Fruit fly (Drosophila melanogaster): ENCODE data around the gene Mulk.

Gene Mulk

DNA sequence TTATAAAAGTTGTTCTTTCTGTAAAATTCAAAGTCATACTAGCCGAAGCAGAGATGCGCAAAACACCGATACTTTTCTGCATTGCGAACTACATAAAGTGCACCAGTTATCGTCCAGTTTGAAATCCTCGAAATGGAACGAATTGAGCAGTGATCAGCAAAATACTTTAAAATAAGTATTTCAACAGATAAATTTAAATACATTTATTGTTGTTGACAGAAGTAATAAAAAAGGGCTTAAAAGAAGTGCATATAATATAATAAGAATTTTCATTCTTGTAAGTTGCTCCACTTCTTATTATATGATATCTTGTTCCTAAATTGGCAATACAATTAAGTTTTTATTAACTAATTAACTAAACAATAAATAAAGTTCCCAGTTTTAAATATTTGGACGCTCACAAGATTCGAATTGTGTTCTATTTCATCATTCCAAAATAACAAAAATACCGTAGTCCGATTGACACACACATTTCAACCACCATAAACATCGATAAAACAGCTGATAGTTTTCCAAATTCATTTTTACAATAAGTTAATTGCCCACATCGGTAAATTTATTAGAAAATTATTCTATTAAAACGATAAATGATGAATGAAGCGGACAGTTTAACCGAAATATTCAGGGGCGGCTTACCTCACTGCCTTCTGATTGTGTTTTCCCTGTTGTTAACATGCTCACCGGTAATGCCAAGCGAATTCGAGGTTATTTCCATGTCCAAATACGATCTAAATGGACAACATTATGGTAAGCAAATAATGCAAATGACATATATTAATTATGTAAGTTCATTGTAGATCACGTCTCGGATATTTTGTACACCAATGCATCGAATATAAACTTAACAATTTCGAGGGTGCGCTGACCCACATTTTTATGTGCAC is 44.7 kb downstream of the Mulk start, which contains the start of the genes Usp14 and CG4972 (continued):
- TF ChIP-seq CoRest (tag; optimal IDR thresholded peaks at IDR 0.05) = peak; percentile 55
- no peak for TF ChIP-seq fd3F (GFP tag; optimal IDR thresholded peaks at IDR 0.05)
- peak; percentile 75 for TF ChIP-seq MESR4 (GFP tag; optimal IDR thresholded peaks at IDR 0.05)
- TF ChIP-seq nau (GFP tag; optimal IDR thresholded peaks at IDR 0.05) = no peak
- TF ChIP-seq CG13894 (tag; optimal IDR thresholded peaks at IDR 0.05) = no peak
- TF ChIP-seq ase (GFP tag; IDR thresholded peaks at IDR 0.05) = no peak
- TF ChIP-seq CG9609 (GFP tag; optimal IDR thresholded peaks at IDR 0.05) = no peak
- TF ChIP-seq CG17328 (GFP tag; IDR thresholded peaks at IDR 0.05) = no peak
- TF ChIP-seq croc (GFP tag; conservative IDR thresholded peaks at IDR 0.05) = no peak
- no peak for TF ChIP-seq CG8281 (tag; optimal IDR thresholded peaks at IDR 0.05)
- TF ChIP-seq CG7357 (GFP tag; IDR thresholded peaks at IDR 0.05) = no peak
- TF ChIP-seq CG7372 (GFP tag; IDR thresholded peaks at IDR 0.05) = no peak
- no peak for TF ChIP-seq gsb-n (tag; optimal IDR thresholded peaks at IDR 0.05)
- TF ChIP-seq mld (GFP tag; IDR thresholded peaks at IDR 0.05; ENCODE audit: partially characterized antibody) = no peak
- TF ChIP-seq Side (GFP tag; optimal IDR thresholded peaks at IDR 0.05) = no peak
- peak; percentile 77; the same call in 2 of the 3 replicates for TF ChIP-seq CG17361 (GFP tag; IDR thresholded peaks at IDR 0.05)
- TF ChIP-seq CG5180 (GFP tag; optimal IDR thresholded peaks at IDR 0.05) = no peak
- no peak for TF ChIP-seq CG43689 (GFP tag; IDR thresholded peaks at IDR 0.05)
- no peak for TF ChIP-seq Optix (GFP tag; IDR thresholded peaks at IDR 0.05)
- peak; percentile 68 for TF ChIP-seq sens (GFP tag)
- no peak for TF ChIP-seq slou (GFP tag; optimal IDR thresholded peaks at IDR 0.05)
- TF ChIP-seq dpn (GFP tag; optimal IDR thresholded peaks at IDR 0.05) = peak in 1 of 2 experiments; percentile 18
- no peak for TF ChIP-seq kay (GFP tag; optimal IDR thresholded peaks at IDR 0.05)
- no peak for TF ChIP-seq CG10959 (GFP tag; IDR thresholded peaks at IDR 0.05)
- no peak for TF ChIP-seq CG5245 (GFP tag; optimal IDR thresholded peaks at IDR 0.05)
- peak; percentile 40 for TF ChIP-seq CG8924 (tag; optimal IDR thresholded peaks at IDR 0.05)
- peak in 1 of 2 experiments; percentile 27 for TF ChIP-seq Pdp1 (GFP tag; optimal IDR thresholded peaks at IDR 0.05)
- peak; percentile 16 for TF ChIP-seq CG10267 (tag; optimal IDR thresholded peaks at IDR 0.05)
- no peak for TF ChIP-seq CG11504 (tag; optimal IDR thresholded peaks at IDR 0.05)
- peak; percentile 33 for TF ChIP-seq CG2712 (tag; optimal IDR thresholded peaks at IDR 0.05)
- 0 out of 3 replicates have a peak, but pooled peaks have one; percentile 6 for TF ChIP-seq CG7963 (GFP tag; IDR thresholded peaks at IDR 0.05; ENCODE audit: partially characterized antibody)
- no peak for TF ChIP-seq Stat92E (GFP tag; optimal IDR thresholded peaks at IDR 0.05)
- peak; percentile 42 for TF ChIP-seq bbx (GFP tag; IDR thresholded peaks at IDR 0.05; ENCODE audit: partially characterized antibody)
- no peak for TF ChIP-seq CG32772 (GFP tag; IDR thresholded peaks at IDR 0.05)
- TF ChIP-seq salm (tag; optimal IDR thresholded peaks at IDR 0.05) = no peak
- peak; percentile 19 for TF ChIP-seq CG17829 (tag; optimal IDR thresholded peaks at IDR 0.05)
- TF ChIP-seq nom (GFP tag; optimal IDR thresholded peaks at IDR 0.05) = no peak
- no peak for TF ChIP-seq Bteb2 (GFP tag; optimal IDR thresholded peaks at IDR 0.05)
- TF ChIP-seq jumu (GFP tag; optimal IDR thresholded peaks at IDR 0.05) = no peak
- no peak for TF ChIP-seq sqz (GFP tag; optimal IDR thresholded peaks at IDR 0.05)
- peak; percentile 20 for TF ChIP-seq CG12104 (GFP tag; optimal IDR thresholded peaks at IDR 0.05)
- TF ChIP-seq CTCF (GFP tag; optimal IDR thresholded peaks at IDR 0.05) = no peak
- TF ChIP-seq MBD-R2 (GFP tag; IDR thresholded peaks at IDR 0.05) = peak; percentile 41; the same call in 1 of the 2 replicates
- no peak for TF ChIP-seq Fer1 (GFP tag; optimal IDR thresholded peaks at IDR 0.05)
- peak; percentile 35 for TF ChIP-seq slbo (GFP tag; IDR thresholded peaks at IDR 0.05)
- TF ChIP-seq CG6689 (GFP tag; IDR thresholded peaks at IDR 0.05) = no peak
- TF ChIP-seq cg (GFP tag; optimal IDR thresholded peaks at IDR 0.05) = no peak

All from whole organism, embryonic.